Worm (Caenorhabditis elegans): ENCODE results near the gene math-15.

ce11 chrII:1905104-1905503 is 38.9 kb downstream of the math-15 start, which contains the start of gene math-22:
- TF ChIP-seq R02D3.7 (tag; optimal IDR thresholded peaks at IDR 0.05), result no peak
- no peak for TF ChIP-seq ama-1 (optimal IDR thresholded peaks at IDR 0.05)
- TF ChIP-seq lsy-2 (tag; optimal IDR thresholded peaks at IDR 0.05), result no peak
- no peak for TF ChIP-seq unc-62 (GFP tag; optimal IDR thresholded peaks at IDR 0.05 in 1 of 2)
- TF ChIP-seq unc-62 (tag; optimal IDR thresholded peaks at IDR 0.05), result no peak
- no peak for TF ChIP-seq hmg-1.1 (GFP tag; IDR thresholded peaks at IDR 0.05)
- TF ChIP-seq fos-1 (tag; optimal IDR thresholded peaks at IDR 0.05), result no peak
